Fruit fly (Drosophila melanogaster): ENCODE measurements around the gene OXA1L.

Gene OXA1L

DNA sequence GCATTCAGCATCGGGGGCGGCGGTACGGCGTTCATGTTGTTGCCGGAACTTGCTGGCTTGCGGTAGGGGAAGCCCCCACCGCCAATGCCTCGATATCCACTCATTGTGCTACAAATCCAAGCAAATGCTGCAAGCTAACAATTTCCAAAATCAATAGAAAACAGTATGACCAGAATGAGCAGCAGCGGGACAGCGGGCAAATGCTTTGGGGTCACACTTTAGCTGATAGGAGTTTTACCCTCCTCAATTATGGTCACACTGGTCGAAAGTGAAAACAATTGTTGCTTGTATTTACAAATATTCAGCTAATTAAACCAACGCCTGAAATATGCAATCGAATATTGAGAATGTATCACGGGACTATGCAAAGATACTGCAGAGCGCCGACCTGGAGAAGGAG, 7.4 kb downstream of the OXA1L start, which contains the start of the genes CG6418 and Blos4 (continued):
- 0 out of 3 replicates have a peak, but pooled peaks have one; percentile 41 for TF ChIP-seq CG14860 (GFP tag; IDR thresholded peaks at IDR 0.05; ENCODE audit: partially characterized antibody)
- no peak for TF ChIP-seq Jarid2 (GFP tag; optimal IDR thresholded peaks at IDR 0.05)
- TF ChIP-seq CG12236 (GFP tag; optimal IDR thresholded peaks at IDR 0.05), result no peak
- no peak for TF ChIP-seq CkIIα-i1 (GFP tag; IDR thresholded peaks at IDR 0.05)
- TF ChIP-seq CG11695 (GFP tag; IDR thresholded peaks at IDR 0.05), result no peak
- TF ChIP-seq CG3726 (GFP tag; IDR thresholded peaks at IDR 0.05), result no peak
- no peak for TF ChIP-seq Chrac-16 (GFP tag; optimal IDR thresholded peaks at IDR 0.05)
- TF ChIP-seq CG13287 (GFP tag; IDR thresholded peaks at IDR 0.05; ENCODE audit: partially characterized antibody), result peak; percentile 62
- no peak for TF ChIP-seq CG2889 (GFP tag; IDR thresholded peaks at IDR 0.05)
- TF ChIP-seq CG5180 (GFP tag; optimal IDR thresholded peaks at IDR 0.05), result no peak
- no peak for TF ChIP-seq HLHmδ (GFP tag; optimal IDR thresholded peaks at IDR 0.05)
- TF ChIP-seq row (GFP tag; IDR thresholded peaks at IDR 0.05), result 0 out of 3 replicates have a peak, but pooled peaks have one; percentile 8
- no peak for TF ChIP-seq CG4282 (GFP tag; optimal IDR thresholded peaks at IDR 0.05)
- TF ChIP-seq az2 (GFP tag; optimal IDR thresholded peaks at IDR 0.05), result no peak
- TF ChIP-seq Myb (GFP tag; optimal IDR thresholded peaks at IDR 0.05), result peak; percentile 49
- peak; percentile 35; the same call in 1 of the 2 replicates for TF ChIP-seq bbx (GFP tag; IDR thresholded peaks at IDR 0.05; ENCODE audit: partially characterized antibody)
- TF ChIP-seq usp (GFP tag; optimal IDR thresholded peaks at IDR 0.05), result no peak
- no peak for TF ChIP-seq CG18599 (GFP tag; optimal IDR thresholded peaks at IDR 0.05)
- TF ChIP-seq BEAF-32 (GFP tag; optimal IDR thresholded peaks at IDR 0.05), result peak; percentile 17
- no peak for TF ChIP-seq B-H2 (GFP tag; optimal IDR thresholded peaks at IDR 0.05)
- TF ChIP-seq CG14667 (GFP tag; IDR thresholded peaks at IDR 0.05), result no peak
- TF ChIP-seq CG18262 (tag; optimal IDR thresholded peaks at IDR 0.05), result no peak
- TF ChIP-seq CG8290 (GFP tag; optimal IDR thresholded peaks at IDR 0.05), result no peak
- no peak for TF ChIP-seq CG8290 (tag; optimal IDR thresholded peaks at IDR 0.05)
- no peak for TF ChIP-seq Nf-YB (GFP tag; optimal IDR thresholded peaks at IDR 0.05)
- peak; percentile 54; the same call in 2 of the 3 replicates for TF ChIP-seq CG34224 (GFP tag; IDR thresholded peaks at IDR 0.05; ENCODE audit: partially characterized antibody)
- TF ChIP-seq CG12659 (GFP tag; optimal IDR thresholded peaks at IDR 0.05), result peak; percentile 64
- no peak for TF ChIP-seq tap (tag; optimal IDR thresholded peaks at IDR 0.05)
- no peak for TF ChIP-seq CG11093 (GFP tag; IDR thresholded peaks at IDR 0.05)
- peak; percentile 41 for TF ChIP-seq nmo (GFP tag; optimal IDR thresholded peaks at IDR 0.05)
- TF ChIP-seq CG8924 (tag; optimal IDR thresholded peaks at IDR 0.05), result peak; percentile 13
- TF ChIP-seq CG2120 (GFP tag; optimal IDR thresholded peaks at IDR 0.05), result no peak
- TF ChIP-seq Rx (GFP tag; IDR thresholded peaks at IDR 0.05), result no peak
- no peak for TF ChIP-seq CG1792 (GFP tag; optimal IDR thresholded peaks at IDR 0.05)
- no peak for TF ChIP-seq CG34376 (GFP tag; optimal IDR thresholded peaks at IDR 0.05)
- TF ChIP-seq Dp (GFP tag; optimal IDR thresholded peaks at IDR 0.05), result peak; percentile 77
- TF ChIP-seq nerfin-2 (GFP tag; IDR thresholded peaks at IDR 0.05; ENCODE audit: partially characterized antibody), result peak; percentile 38; the same call in 1 of the 2 replicates
- TF ChIP-seq Abd-B (GFP tag; optimal IDR thresholded peaks at IDR 0.05), result no peak
- TF ChIP-seq Pdp1 (GFP tag; optimal IDR thresholded peaks at IDR 0.05), result no peak
- peak; percentile 100 for TF ChIP-seq CG14710 (tag; optimal IDR thresholded peaks at IDR 0.05)
- no peak for TF ChIP-seq so (GFP tag; IDR thresholded peaks at IDR 0.05)
- TF ChIP-seq CG17912 (GFP tag; optimal IDR thresholded peaks at IDR 0.05), result no peak
- TF ChIP-seq hth (optimal IDR thresholded peaks at IDR 0.05), result no peak
- TF ChIP-seq pnt (GFP tag; optimal IDR thresholded peaks at IDR 0.05), result no peak
- peak; percentile 70 for TF ChIP-seq CG6791 (GFP tag; IDR thresholded peaks at IDR 0.05; ENCODE audit: partially characterized antibody)
- no peak for TF ChIP-seq CG6689 (GFP tag; IDR thresholded peaks at IDR 0.05)
- peak; percentile 5 for TF ChIP-seq Ets97D (GFP tag; optimal IDR thresholded peaks at IDR 0.05)
- TF ChIP-seq btn (GFP tag; optimal IDR thresholded peaks at IDR 0.05), result no peak
- no peak for TF ChIP-seq HHEX (GFP tag; optimal IDR thresholded peaks at IDR 0.05)
- no peak for TF ChIP-seq Doc3 (GFP tag; IDR thresholded peaks at IDR 0.05; ENCODE audit: partially characterized antibody)
- TF ChIP-seq CG1602 (GFP tag; optimal IDR thresholded peaks at IDR 0.05), result no peak
